Worm (Caenorhabditis elegans) whole organism, L4 larva: ENCODE measurements around the gene sld-5.

Source experiments
- F26F4.8 ChIP-seq: fragments of 200-800 bp; sonication (Bioruptor generic); conservative IDR thresholded peaks from 2 replicates; pipeline ENCODE4 v1.3.6; 2022; ENCODE audit warnings: missing genetic modification characterization, missing compliant biosample characterization
- F49E8.2 ChIP-seq: sonication (generic microtip); optimal IDR thresholded peaks from 2 replicates; lab custom pipeline; 2016; ENCODE audit warnings: missing compliant biosample characterization, mild to moderate bottlenecking, missing genetic modification characterization, borderline replicate concordance
- T20F7.1 ChIP-seq: fragments of 200-800 bp; sonication (Bioruptor generic); optimal IDR thresholded peaks from 2 replicates; lab custom pipeline; 2018; ENCODE audit warnings: mild to moderate bottlenecking, missing genetic modification characterization, missing compliant biosample characterization
- Y48G9A.11 ChIP-seq: fragments of 200-800 bp; sonication (Bioruptor generic); IDR thresholded peaks from 2 replicates; pipeline ENCODE4 v1.3.6; 2022; ENCODE audit warnings: missing genetic modification reagents, missing genetic modification characterization, missing compliant biosample characterization
- Y75B8A.6 ChIP-seq: fragments of 200-800 bp; sonication (Bioruptor generic); IDR thresholded peaks from 2 replicates; pipeline ENCODE4 v1.3.6; 2022; ENCODE audit warnings: missing genetic modification reagents, missing genetic modification characterization, missing compliant biosample characterization
- aha-1 ChIP-seq: fragments of 150-350 bp; peaks from one replicate; lab custom pipeline; 2014; ENCODE audit warnings: missing biosample characterization, missing genetic modification characterization
- attf-4 ChIP-seq: sonication (generic microtip); optimal IDR thresholded peaks from 3 replicates; lab custom pipeline; 2017; ENCODE audit warnings: missing biosample characterization, missing genetic modification characterization
- ceh-20 ChIP-seq: fragments of 200-800 bp; sonication (Bioruptor generic); IDR thresholded peaks from 2 replicates; pipeline ENCODE4 v1.3.6; 2022; ENCODE audit warnings: missing genetic modification reagents, missing genetic modification characterization, missing compliant biosample characterization
- ceh-44 ChIP-seq: fragments of 200-800 bp; sonication (Bioruptor generic); IDR thresholded peaks from 2 replicates; pipeline ENCODE4 v1.3.6; 2022; ENCODE audit warnings: missing genetic modification reagents, missing genetic modification characterization, missing compliant biosample characterization
- ceh-62 ChIP-seq: sonication (generic microtip); optimal IDR thresholded peaks from 2 replicates; lab custom pipeline; 2017; ENCODE audit warnings: missing biosample characterization, missing genetic modification characterization
- dmd-9 ChIP-seq: fragments of 200-800 bp; sonication (Bioruptor generic); IDR thresholded peaks from 2 replicates; pipeline ENCODE4 v1.3.6; 2022; ENCODE audit warnings: missing genetic modification reagents, missing genetic modification characterization, missing compliant biosample characterization
- dpl-1 ChIP-seq: fragments of 150-350 bp; optimal IDR thresholded peaks from 2 replicates; lab custom pipeline; 2014; ENCODE audit warnings: missing biosample characterization, missing genetic modification reagents, missing genetic modification characterization
- egl-27 ChIP-seq: sonication (generic microtip); optimal IDR thresholded peaks from 3 replicates; lab custom pipeline; 2017; ENCODE audit warnings: missing biosample characterization, missing genetic modification reagents, missing genetic modification characterization
- gei-8 ChIP-seq: fragments of 200-800 bp; sonication (Bioruptor generic); optimal IDR thresholded peaks from 2 replicates; lab custom pipeline; 2018; ENCODE audit warnings: mild to moderate bottlenecking, missing genetic modification characterization, missing compliant biosample characterization
- hlh-30 ChIP-seq: sonication (generic microtip); optimal IDR thresholded peaks from 2 replicates; lab custom pipeline; 2017; ENCODE audit warnings: antibody characterized with exemption, mild to moderate bottlenecking, missing genetic modification characterization, missing compliant biosample characterization; ENCODE audit not compliant: insufficient read depth
- hmg-1.1 ChIP-seq: fragments of 200-800 bp; sonication (Bioruptor generic); IDR thresholded peaks from 2 replicates; pipeline ENCODE4 v1.3.6; 2022; ENCODE audit warnings: missing genetic modification reagents, missing genetic modification characterization, missing compliant biosample characterization
- jun-1 ChIP-seq: fragments of 150-350 bp; optimal IDR thresholded peaks from 2 replicates; lab custom pipeline; 2014; ENCODE audit warnings: missing biosample characterization, missing genetic modification reagents, missing genetic modification characterization
- lim-7 ChIP-seq: fragments of 200-800 bp; sonication (Bioruptor generic); IDR thresholded peaks from 2 replicates; pipeline ENCODE4 v1.3.6; 2022; ENCODE audit warnings: missing genetic modification characterization, missing compliant biosample characterization
- lin-38 ChIP-seq: fragments of 200-800 bp; sonication (Bioruptor generic); IDR thresholded peaks from 2 replicates; pipeline ENCODE4 v1.3.6; 2022; ENCODE audit warnings: missing genetic modification reagents, missing genetic modification characterization, missing compliant biosample characterization
- lir-3 ChIP-seq: sonication (generic microtip); optimal IDR thresholded peaks from 2 replicates; lab custom pipeline; 2016; ENCODE audit warnings: mild to moderate bottlenecking, missing genetic modification characterization, missing compliant biosample characterization
- mdt-29 ChIP-seq: fragments of 200-800 bp; sonication (Bioruptor generic); IDR thresholded peaks from 2 replicates; pipeline ENCODE4 v1.3.6; 2022; ENCODE audit warnings: missing genetic modification reagents, missing genetic modification characterization, missing compliant biosample characterization
- mxl-2 ChIP-seq: fragments of 200-800 bp; sonication (Bioruptor generic); conservative IDR thresholded peaks from 2 replicates; pipeline ENCODE4 v1.3.6; 2022; ENCODE audit warnings: missing genetic modification reagents, missing genetic modification characterization, missing compliant biosample characterization
- nhr-11 ChIP-seq: fragments of 150-350 bp; optimal IDR thresholded peaks from 2 replicates; lab custom pipeline; 2014; ENCODE audit warnings: missing biosample characterization, missing genetic modification characterization
- nhr-77 ChIP-seq: fragments of 150-350 bp; optimal IDR thresholded peaks from 2 replicates; lab custom pipeline; 2014; ENCODE audit warnings: missing biosample characterization, missing genetic modification characterization
- pha-4 ChIP-seq, 2 experiments: fragments of 150-350 bp in 1 of 2; fragments of 200-800 bp in 1 of 2; sonication (Bioruptor generic) in 1 of 2; IDR thresholded peaks in 1 of 2; optimal IDR thresholded peaks in 1 of 2; 2 replicates each; pipeline versions ENCODE4 v1.3.6 to Lab custom; 2014 to 2022; ENCODE audit warnings: missing genetic modification characterization in 2 of 2, missing genetic modification reagents in 2 of 2, missing biosample characterization in 1 of 2, missing compliant biosample characterization in 1 of 2
- spr-1 ChIP-seq: sonication (generic microtip); optimal IDR thresholded peaks from 2 replicates; lab custom pipeline; 2016; ENCODE audit warnings: mild to moderate bottlenecking, missing genetic modification characterization, missing compliant biosample characterization
- zip-11 ChIP-seq: fragments of 200-800 bp; sonication (Bioruptor generic); IDR thresholded peaks from 2 replicates; pipeline ENCODE4 v1.3.6; 2022; ENCODE audit warnings: missing genetic modification characterization, missing compliant biosample characterization
- ztf-7 ChIP-seq: fragments of 150-350 bp; optimal IDR thresholded peaks from 2 replicates; lab custom pipeline; 2014; ENCODE audit warnings: missing biosample characterization, missing genetic modification characterization

sld-5 gene

DNA sequence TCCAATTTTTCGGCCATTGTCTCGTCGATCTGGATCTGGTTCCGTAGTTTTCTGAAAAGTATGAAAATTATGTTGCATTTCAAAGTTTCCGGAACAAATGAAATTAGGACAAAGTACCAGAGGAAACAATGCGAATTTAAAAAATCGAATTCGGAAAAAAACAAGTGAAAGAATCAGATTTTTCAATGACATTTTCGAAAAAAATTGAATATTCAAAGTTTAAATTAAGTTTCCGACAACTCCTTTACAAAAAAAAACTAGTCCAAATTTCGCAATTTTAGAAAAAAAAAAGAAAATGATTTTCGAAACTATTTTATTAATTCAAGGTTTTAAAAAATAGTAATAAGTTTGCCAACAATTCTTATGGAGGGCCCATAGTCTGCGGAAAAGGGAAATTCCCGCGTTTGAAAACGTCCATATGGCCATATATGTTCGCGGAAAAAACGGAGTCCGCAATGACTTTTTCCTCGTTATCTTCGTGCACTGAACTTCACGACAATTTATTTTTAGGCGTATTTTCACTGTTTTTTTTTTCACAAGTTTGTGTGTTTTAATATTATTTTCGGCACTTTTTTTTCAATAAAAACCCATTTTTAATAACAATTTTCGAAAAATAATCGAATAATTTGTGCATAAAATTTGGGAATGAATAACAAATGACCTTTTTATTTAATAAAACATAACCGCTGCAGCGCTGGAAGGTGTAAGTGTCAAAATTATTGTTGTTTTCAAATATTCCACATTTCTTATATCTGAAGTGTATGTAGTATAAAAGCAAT is 45.3 kb downstream of the sld-5 start, which contains the start of the genes fbxa-115 and Y113G7B.27:
Gene fbxa-115, minus strand, starts transcription at position 51 of the 779 bp plus-strand sequence.
Gene Y113G7B.27, plus strand, starts transcription at position 729 of the 779 bp plus-strand sequence.
- TF ChIP-seq nhr-77 (tag; lab: Kevin White, UChicago): no peak
- no peak for TF ChIP-seq nhr-11 (tag; lab: Kevin White, UChicago)
- no peak for TF ChIP-seq spr-1 (tag; lab: Kevin White, UChicago)
- TF ChIP-seq lir-3 (tag; lab: Kevin White, UChicago): no peak
- no peak for TF ChIP-seq dpl-1 (GFP tag; lab: Kevin White, UChicago)
- TF ChIP-seq jun-1 (tag; lab: Kevin White, UChicago): no peak
- no peak for TF ChIP-seq F26F4.8 (GFP tag; lab: Robert Waterston, UW)
- no peak for TF ChIP-seq T20F7.1 (GFP tag; lab: Kevin White, UChicago)
- no peak for TF ChIP-seq hmg-1.1 (GFP tag; lab: Robert Waterston, UW)

DNA sequence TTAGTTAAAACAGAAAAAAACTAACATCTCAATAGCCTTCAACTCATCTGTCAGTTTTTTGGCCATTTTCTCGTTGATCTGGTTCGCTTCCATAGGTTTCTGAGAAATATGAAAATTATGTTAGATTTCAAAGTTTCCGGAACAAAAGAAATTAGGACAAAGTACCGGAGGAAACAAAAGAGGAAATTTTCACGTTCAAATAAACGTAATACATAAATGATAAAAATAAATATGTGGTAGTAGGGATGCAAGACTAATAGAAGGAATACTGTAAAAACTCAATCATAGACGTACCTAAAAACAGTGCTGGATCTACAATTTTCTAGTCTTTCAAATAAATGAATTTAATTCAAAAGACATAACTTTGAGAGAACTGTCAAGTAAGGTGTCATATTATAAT is 48.8 kb downstream of the sld-5 start, which contains the start of gene fbxa-116:
Gene fbxa-116, minus strand, starts transcription at position 101 of the 400 bp plus-strand sequence.
- TF ChIP-seq aha-1 (tag; lab: Kevin White, UChicago) (peak; percentile 36), hlh-30 (no peak)
- TF ChIP-seq, all 104 proteins: peak for 1

DNA sequence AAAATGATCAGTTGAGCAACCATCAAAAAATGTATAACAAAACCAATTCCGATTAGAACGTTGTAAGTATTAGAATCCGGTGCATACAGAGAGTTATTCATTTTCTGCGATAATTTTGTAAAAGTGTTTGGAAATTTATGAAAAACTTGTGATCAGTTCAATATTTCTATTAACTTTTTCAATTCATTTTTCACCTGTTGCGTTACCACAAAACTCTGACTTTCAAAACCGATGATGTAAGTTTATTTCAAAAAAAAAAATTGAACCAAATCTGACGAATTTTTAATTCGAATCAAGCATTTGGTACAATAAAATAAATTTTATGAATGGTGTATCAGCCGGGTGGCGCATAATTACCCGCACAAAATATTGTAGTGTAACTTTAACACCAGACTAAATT is 51.0 kb downstream of the sld-5 start, which contains the start of gene srz-16:
Gene srz-16, minus strand, starts transcription at position 101 of the 400 bp plus-strand sequence.
- no peak for TF ChIP-seq aha-1 (tag; lab: Kevin White, UChicago)
- TF ChIP-seq gei-8 (GFP tag; lab: Kevin White, UChicago): no peak
- no peak for TF ChIP-seq pha-4 (GFP tag; IDR thresholded peaks at IDR 0.05; lab: Robert Waterston, UW)
- no peak for TF ChIP-seq pha-4 (tag; optimal IDR thresholded peaks at IDR 0.05; lab: Kevin White, UChicago)
- TF ChIP-seq mdt-29 (GFP tag; lab: Robert Waterston, UW): no peak
- no peak for TF ChIP-seq Y48G9A.11
- TF ChIP-seq ceh-44 (GFP tag; lab: Robert Waterston, UW): no peak
- TF ChIP-seq Y75B8A.6: no peak
- no peak for TF ChIP-seq ztf-7 (tag; lab: Kevin White, UChicago)
- no peak for TF ChIP-seq dmd-9 (GFP tag; lab: Robert Waterston, UW)
- no peak for TF ChIP-seq mxl-2 (GFP tag; lab: Robert Waterston, UW)
- no peak for TF ChIP-seq egl-27
- TF ChIP-seq lim-7 (GFP tag; lab: Robert Waterston, UW): no peak
- no peak for TF ChIP-seq zip-11 (GFP tag; lab: Robert Waterston, UW)
- TF ChIP-seq dpl-1 (GFP tag; lab: Kevin White, UChicago): no peak
- no peak for TF ChIP-seq ceh-62 (tag; lab: Kevin White, UChicago)
- TF ChIP-seq F49E8.2 (tag; lab: Kevin White, UChicago): no peak
- no peak for TF ChIP-seq lin-38 (GFP tag; lab: Robert Waterston, UW)
- no peak for TF ChIP-seq attf-4 (tag; lab: Kevin White, UChicago)
- no peak for TF ChIP-seq ceh-20 (GFP tag; lab: Robert Waterston, UW)
